Fruit fly (Drosophila melanogaster) whole organism, adult: ENCODE measurements around the gene CG13003.

Source experiments
- CG12768 ChIP-seq: fragments of 200-800 bp; sonication (Bioruptor generic); optimal IDR thresholded peaks from 2 replicates; lab custom pipeline; 2017; ENCODE audit warnings: missing biosample characterization, missing genetic modification characterization, mild to moderate bottlenecking, moderate library complexity, missing genetic modification reagents
- CG7045 ChIP-seq: fragments of 200-800 bp; sonication (Bioruptor generic); optimal IDR thresholded peaks from 2 replicates; lab custom pipeline; 2017; ENCODE audit warnings: missing biosample characterization, mild to moderate bottlenecking, missing genetic modification characterization
- Crg-1 ChIP-seq: fragments of 200-800 bp; sonication (Bioruptor generic); optimal IDR thresholded peaks from 2 replicates; lab custom pipeline; 2016; ENCODE audit warnings: missing biosample characterization, missing genetic modification characterization
- bab1 ChIP-seq: fragments of 200-800 bp; sonication (Bioruptor generic); optimal IDR thresholded peaks from 3 replicates; lab custom pipeline; 2019; ENCODE audit warnings: missing biosample characterization, mild to moderate bottlenecking, missing genetic modification characterization, moderate library complexity
- cic ChIP-seq: fragments of 200-800 bp; sonication (Bioruptor generic); optimal IDR thresholded peaks from 2 replicates; lab custom pipeline; 2017; ENCODE audit warnings: missing biosample characterization, mild to moderate bottlenecking, missing genetic modification characterization, moderate library complexity
- kay ChIP-seq: fragments of 200-800 bp; sonication (Bioruptor generic); peaks from one replicate; lab custom pipeline; 2016; ENCODE audit warnings: missing biosample characterization, missing genetic modification characterization, borderline replicate concordance
- pad ChIP-seq: fragments of 200-800 bp; sonication (Bioruptor generic); optimal IDR thresholded peaks from 3 replicates; lab custom pipeline; 2017; ENCODE audit warnings: missing biosample characterization, missing genetic modification characterization, mild to moderate bottlenecking, moderate library complexity, missing genetic modification reagents
- tj ChIP-seq: fragments of 200-800 bp; sonication (Bioruptor generic); optimal IDR thresholded peaks from 3 replicates; lab custom pipeline; 2017; ENCODE audit warnings: missing biosample characterization, mild to moderate bottlenecking, missing genetic modification characterization, moderate library complexity

DNA sequence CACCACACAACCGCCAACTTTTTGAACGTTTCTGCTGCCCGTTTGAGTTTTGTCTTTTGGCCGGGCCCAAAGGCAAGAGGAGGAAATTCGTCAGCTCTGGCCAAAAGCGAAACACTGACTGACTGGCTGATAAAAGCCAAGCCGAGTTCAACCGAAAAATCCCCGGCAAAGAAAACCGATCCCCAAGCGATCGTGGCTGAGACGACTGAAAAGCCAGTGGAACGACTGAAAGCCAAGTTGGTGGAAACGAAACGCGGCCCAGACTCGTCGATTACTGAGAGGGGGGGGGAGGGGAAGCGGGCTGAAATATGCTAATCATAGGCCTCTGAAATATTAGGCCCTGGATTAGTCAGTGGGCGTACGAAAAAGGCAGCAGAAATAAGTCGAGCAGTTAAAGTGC lies at the start of gene CG13003:
- no peak for TF ChIP-seq CG12768 (GFP tag; lab: Kevin White, UChicago)
- TF ChIP-seq bab1 (GFP tag; lab: Kevin White, UChicago) = no peak
- TF ChIP-seq pad (GFP tag; lab: Kevin White, UChicago) = no peak
- TF ChIP-seq Crg-1 (GFP tag; lab: Kevin White, UChicago) = no peak
- no peak for TF ChIP-seq cic
- TF ChIP-seq tj = no peak
- no peak for TF ChIP-seq kay (GFP tag; lab: Kevin White, UChicago)
- TF ChIP-seq CG7045 = no peak
